Fruit fly (Drosophila melanogaster) ovary, adult (tissue): Measurements from ENCODE around the gene msl-3.

Experiments
- CG17801 ChIP-seq: fragments of 200-800 bp; optimal IDR thresholded peaks from 2 replicates; lab custom pipeline; 2019; ENCODE audit warnings: missing biosample characterization, mild to moderate bottlenecking, missing genetic modification characterization, moderate library complexity; ENCODE audit not compliant: partially characterized antibody

Gene msl-3

DNA sequence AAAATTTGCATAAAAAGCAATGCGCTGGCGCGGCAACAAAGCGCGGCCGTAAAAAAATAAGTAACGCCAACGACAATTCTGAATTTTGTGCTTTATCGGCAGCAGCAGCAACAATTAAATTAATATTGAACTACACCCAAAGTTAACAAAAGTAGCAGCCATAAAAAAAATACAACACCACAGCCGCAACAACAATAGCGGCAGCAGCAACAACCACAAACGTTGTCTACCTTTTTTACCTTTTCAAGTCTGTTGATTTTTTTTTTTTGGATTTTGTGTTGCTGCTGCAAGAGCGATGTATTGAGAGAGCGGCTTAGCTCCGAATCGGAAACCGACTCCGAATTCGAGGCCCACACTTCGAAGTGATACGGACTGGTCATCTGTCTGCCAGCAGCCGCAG is 9.5 kb upstream of the msl-3 start:
- TF ChIP-seq CG17801 (GFP tag; lab: Kevin White, UChicago): peak; percentile 71

DNA sequence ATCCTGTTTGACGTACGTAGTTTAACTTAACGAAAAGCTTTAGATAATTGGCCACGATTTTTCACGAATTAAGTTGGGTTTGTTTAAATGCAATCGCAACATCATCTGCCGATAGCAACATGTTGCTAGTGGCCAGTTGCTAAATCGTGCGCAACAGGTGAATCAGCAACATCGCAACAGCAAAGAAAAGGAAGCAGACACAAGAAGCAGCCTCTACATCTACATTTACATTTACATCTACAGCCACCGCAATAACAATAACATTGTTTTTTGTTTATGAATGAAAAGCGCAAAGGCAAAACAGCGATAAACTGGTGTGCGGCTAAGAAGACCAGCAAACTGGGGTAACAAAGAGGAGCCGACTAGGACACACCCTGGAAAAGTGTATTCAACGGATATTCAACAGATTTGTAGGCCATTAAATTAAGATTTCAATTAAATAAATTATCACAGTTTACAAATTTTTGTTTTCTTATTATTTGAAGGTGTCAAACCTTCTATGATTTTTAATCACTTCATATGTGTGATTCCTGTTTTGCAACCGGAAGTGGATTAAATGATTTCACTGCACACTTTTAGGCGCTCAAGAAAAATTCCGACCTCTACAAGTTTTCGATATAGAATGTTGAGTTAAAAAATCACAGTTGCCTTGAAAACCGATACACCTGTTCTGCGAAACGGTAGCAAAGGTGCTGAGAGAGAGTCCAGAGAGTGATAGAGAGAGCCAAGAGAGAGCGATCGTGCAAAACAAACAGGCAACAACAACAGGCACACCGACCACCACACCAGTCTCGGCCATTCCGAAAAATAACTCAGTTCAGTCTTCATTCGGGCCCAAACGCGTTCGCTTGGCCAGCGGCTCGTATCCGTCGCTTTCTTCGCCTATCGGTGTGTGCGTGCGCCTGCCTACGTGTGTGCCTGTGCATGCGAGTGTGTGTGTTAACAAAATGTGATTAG is 8.6 kb upstream of the msl-3 start, which contains the start of gene melt:
TSS of gene melt (plus strand) at position 818 of the 957 bp plus-strand sequence.
- peak; percentile 69 for TF ChIP-seq CG17801 (GFP tag; lab: Kevin White, UChicago)

DNA sequence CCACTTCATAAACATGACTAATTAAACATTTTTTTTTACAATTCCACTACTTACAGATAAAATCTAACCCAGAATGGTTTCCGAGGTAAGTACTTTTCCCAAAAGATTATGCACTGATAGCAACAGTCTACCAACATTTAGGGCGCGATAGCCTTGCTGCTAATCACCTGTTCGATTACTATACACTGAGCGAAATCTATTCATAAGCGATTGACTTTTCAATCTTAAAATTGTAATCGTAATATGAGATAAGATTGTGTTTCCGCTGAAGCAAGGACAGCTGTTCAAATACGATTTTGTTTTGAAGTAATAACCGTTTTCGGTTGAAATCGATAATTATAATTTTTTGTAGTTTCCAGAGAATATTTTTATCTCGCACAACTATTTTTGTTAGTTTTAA is 7.3 kb upstream of the msl-3 start:
- TF ChIP-seq CG17801 (GFP tag; lab: Kevin White, UChicago): no peak

DNA sequence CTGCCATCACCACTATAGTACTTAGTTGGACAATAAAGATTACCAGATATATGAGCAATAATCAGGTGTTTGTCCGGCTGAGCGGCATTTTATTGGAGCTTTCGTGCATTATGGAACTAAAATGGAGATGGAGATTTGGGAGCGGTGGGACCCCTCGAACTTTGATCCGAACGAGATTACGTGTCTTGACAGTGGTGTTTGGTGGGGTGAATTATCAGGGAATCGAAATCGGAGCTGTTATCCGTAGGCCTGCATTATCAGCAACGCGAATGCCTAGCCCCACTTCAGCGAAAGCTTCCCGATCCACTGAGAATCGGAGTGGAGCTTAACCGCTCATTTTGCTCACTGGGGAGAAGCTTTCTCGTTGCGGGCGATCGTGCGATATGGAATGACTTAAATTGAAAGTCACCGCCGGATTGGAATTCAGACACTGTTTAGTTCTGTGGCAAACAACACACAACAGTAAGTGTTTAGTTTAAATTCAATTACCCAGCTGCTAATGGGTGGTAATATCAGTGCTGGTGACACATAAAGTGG is 6.2 kb upstream of the msl-3 start, which contains the start of gene Acbp2:
TSS of gene Acbp2 (plus strand) at position 417 of the 537 bp plus-strand sequence.
- TF ChIP-seq CG17801 (GFP tag; lab: Kevin White, UChicago): peak; percentile 21

DNA sequence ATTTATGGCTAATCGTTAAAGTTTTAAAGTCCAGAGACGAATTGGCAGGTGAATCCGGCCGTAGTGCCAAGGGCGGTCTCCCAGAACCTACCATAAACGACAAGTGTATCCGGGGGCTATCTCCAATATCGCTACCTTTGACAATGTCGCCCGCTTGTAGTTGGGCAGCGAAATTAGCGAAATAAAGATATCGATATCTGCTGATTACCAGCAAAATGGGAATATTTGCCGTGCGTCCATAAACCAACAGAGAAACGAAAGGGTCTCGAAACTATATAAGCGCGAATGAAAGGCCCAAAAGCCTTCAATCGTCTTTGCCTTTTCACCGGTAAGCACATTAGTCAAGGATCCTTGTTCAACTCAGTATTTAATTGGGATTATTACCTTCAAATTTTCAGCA is 5.2 kb upstream of the msl-3 start, which contains the start of gene Acbp3:
TSS of gene Acbp3 (plus strand) at position 301 of the 400 bp plus-strand sequence.
- no peak for TF ChIP-seq CG17801 (GFP tag; lab: Kevin White, UChicago)

DNA sequence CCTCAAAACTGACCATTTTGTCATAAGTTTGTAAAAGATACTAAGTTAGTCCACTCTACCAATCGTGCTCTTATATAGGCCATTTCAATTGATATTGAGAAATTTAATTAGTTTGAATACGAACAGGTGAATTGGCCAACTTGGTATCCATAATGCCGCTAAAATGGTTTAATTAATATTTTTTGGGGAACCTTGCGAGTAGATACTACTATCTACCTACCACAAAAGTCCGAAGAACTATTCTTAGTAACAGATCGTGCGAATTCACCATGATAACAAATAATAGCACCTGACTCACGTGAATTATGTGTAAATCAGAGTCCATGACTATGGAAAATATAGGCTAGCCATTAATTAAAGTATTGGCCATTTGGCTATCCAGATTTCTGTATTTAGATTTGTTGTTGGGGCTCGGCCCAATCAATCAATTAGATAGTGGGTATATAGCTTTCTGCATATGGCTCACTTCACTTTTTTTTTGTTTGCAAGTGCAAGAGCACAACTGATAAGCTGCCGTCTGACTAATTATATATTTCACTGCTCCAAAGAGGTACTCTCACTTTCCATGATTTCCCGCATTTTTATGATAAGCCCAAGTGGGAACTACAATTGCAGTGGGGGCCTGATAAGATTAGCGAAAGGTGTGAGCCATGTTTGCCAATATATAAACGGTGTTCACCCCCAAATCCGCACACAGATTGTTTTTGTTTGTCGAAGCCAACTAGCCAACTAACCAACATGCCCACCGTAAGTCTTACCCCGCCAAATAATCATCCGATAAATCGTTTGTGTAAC is 3.1 kb upstream of the msl-3 start, which contains the start of the genes Acbp4 and Acbp6:
TSS of gene Acbp4 (minus strand) at position 51 of the 795 bp plus-strand sequence.
TSS of gene Acbp6 (plus strand) at position 690 of the 795 bp plus-strand sequence.
- no peak for TF ChIP-seq CG17801 (GFP tag; lab: Kevin White, UChicago)

DNA sequence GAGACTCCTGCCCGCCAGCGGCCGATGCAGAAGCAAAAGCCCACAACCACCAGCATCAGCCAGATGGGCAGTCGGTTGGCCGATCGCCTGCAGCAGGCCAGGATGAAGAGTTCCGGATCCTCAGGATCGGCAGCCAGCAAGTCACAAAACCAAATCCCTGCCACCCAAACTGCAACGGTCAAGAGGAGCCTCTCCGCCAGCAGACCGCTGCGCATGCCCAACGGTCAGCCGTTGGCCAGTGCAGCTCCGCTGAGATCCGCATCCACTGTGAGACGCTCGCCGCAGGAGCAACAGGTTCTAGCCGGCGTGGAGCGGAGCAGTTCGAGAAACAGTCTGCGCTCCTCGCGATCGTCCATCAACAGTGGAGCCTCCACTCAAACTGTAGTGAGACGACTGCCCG is 3.2 kb downstream of the msl-3 start:
- no peak for TF ChIP-seq CG17801 (GFP tag; lab: Kevin White, UChicago)

DNA sequence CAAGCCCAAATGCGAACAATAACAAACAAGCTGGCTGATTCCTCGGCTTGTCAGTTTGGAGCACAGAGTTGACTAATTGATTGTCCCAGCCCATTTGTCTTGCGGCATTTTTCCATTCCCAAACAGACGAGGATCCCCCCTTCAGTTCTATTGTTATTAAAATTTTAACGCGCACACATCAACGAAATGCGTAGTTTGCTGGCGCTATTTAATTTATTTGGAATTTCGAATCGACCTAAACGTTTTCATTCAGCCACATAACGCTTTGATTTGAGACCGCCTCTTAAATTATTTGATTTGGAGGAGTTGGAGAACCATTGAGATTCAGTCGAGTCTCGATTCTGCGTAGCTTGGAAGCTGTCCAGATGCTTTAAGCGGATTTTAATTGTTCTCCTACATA is 9.4 kb downstream of the msl-3 start:
- TF ChIP-seq CG17801 (GFP tag; lab: Kevin White, UChicago): no peak

DNA sequence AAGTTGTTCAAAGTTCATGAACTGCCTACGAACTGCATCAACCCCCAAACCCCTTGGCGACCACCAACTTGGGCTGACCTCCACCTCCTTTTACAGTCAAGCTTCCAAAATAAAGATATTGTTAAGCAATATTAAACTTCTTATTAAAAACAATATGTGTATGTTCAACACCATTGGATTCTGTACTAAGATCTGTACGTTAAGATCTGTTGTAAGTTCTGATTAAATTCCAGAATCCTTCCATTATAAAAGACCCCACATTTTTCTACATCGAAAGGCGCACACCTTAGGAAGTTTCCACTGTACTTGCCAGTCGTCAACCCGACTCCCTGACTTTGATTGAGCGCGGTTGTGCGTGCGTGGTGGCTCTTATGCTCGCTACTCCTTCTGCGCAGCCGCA is 12.3 kb downstream of the msl-3 start:
- no peak for TF ChIP-seq CG17801 (GFP tag; lab: Kevin White, UChicago)

DNA sequence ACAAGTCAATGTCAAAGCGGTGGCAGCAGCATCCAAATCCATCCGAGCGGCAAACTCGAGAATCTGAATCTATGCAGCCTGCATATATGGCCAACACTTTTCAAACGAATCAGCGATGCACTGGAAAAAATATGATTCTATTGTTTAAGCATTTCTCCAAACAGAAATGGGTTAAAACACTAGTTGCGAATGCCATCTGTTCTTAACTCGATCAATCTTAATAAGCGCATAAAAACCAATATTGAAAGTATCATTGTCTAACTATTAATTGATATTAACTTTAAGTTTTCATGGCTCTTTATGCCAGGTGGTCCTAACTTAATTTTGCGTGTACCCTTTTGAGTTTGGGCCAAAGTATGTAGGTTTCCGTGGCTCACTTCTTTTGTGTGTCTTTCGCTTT is 19.6 kb downstream of the msl-3 start:
- no peak for TF ChIP-seq CG17801 (GFP tag; lab: Kevin White, UChicago)

DNA sequence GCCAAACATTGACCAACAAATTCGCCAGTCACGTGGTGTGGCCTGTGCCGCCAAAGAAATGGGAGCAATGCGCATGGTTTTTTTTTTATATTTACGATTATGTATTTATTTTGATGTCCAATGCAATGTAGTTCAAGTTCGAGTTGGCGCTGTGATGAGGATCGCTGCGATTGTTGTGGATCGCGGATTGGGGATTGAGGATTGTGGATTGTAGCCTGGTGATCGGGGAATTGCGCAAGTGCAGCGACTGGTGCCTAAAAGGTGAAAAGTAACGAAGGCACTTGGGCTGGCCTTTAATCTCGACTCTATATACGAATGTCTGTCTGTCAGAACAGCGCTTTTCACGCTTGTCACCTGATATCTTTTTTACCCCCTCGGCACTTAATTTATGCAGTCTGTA is 20.8 kb downstream of the msl-3 start:
- TF ChIP-seq CG17801 (GFP tag; lab: Kevin White, UChicago): no peak

DNA sequence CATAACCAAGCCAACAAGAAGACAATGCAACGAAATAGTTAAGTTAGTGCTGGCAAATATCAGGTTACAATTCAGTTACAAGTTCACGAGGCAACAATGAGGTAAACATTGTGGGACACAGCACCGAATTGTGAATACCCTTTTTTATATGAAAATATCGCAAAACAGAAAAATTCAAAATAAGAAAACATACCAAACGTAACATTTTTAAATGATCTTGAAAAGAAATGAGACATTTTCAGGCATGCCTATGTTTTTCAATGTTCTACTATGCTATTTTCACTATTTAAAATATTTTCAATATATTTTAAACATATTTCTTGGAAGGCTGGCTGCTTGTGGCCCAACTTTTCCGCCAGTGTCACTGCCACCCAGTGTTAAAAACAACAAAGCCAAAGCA is 21.4 kb downstream of the msl-3 start:
- TF ChIP-seq CG17801 (GFP tag; lab: Kevin White, UChicago): no peak

DNA sequence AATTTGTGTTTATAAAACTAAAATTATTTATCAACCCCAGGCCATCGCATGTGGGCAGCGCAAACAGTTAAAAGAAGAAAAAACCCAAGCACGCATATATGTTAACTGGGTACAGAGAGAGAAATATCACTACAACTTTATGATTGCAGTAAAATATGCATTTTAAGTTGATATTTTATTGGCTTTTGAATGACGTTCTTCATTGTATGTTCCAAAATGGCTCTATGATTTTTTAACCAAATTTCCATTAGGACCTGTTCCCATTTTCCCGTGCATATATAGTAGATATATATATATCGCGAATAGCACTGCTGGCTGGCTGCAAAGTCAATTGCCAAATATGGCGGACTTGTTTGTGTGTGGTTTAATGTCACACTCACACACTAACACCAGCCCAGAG is 28.8 kb downstream of the msl-3 start:
- TF ChIP-seq CG17801 (GFP tag; lab: Kevin White, UChicago): no peak

DNA sequence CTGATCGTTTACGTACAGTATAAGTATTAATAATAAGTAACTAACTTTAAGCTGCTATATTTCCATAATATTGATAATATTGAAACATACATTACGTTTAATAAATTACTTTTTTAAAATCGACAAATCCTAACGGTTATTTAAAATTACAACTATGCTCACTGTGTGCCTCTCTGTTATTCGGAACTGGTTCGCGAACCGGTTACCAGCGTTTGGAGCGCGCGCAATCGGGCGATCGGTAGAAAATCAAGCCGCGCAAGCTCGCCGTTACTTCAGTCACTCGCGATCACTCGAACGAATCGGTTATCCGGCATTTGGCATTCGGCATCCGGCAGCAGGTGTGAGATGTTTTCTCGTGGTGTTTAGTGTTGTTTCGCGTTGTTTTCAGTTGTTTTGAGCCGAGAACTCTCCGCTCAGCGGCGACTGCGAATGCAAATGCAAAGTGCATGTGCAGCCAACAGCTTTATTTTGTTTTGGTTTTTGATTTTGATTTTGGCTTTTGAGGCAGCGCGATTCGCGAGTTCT is 30.7 kb downstream of the msl-3 start, which contains the start of gene form3:
TSS of gene form3 (plus strand) at position 271 of the 525 bp plus-strand sequence.
- no peak for TF ChIP-seq CG17801 (GFP tag; lab: Kevin White, UChicago)
